Worm (Caenorhabditis elegans) whole organism, late embryonic: ENCODE results near the gene C28H8.2.

ENCODE experiments used
- ama-1 ChIP-seq: fragments of 150-350 bp; optimal IDR thresholded peaks from 2 replicates; lab custom pipeline; 2014
- ceh-22 ChIP-seq: sonication (generic microtip); optimal IDR thresholded peaks from 2 replicates; lab custom pipeline; 2017; ENCODE audit warnings: missing biosample characterization, missing genetic modification characterization
- ceh-30 ChIP-seq: fragments of 150-350 bp; optimal IDR thresholded peaks from 2 replicates; lab custom pipeline; 2014; ENCODE audit warnings: missing biosample characterization, missing genetic modification characterization
- elt-2 ChIP-seq: sonication (generic microtip); optimal IDR thresholded peaks from 2 replicates; lab custom pipeline; 2016; ENCODE audit warnings: missing genetic modification reagents, missing genetic modification characterization, missing compliant biosample characterization
- hlh-15 ChIP-seq: sonication (generic microtip); optimal IDR thresholded peaks from 2 replicates; lab custom pipeline; 2016; ENCODE audit warnings: missing genetic modification characterization, missing compliant biosample characterization
- npax-4 ChIP-seq: sonication (generic microtip); optimal IDR thresholded peaks from 2 replicates; lab custom pipeline; 2016; ENCODE audit warnings: missing genetic modification characterization, missing compliant biosample characterization
- syd-9 ChIP-seq: sonication (generic microtip); optimal IDR thresholded peaks from 2 replicates; lab custom pipeline; 2016; ENCODE audit warnings: mild to moderate bottlenecking, missing genetic modification characterization, moderate library complexity, missing compliant biosample characterization
- tbx-2 ChIP-seq: sonication (generic microtip); optimal IDR thresholded peaks from 2 replicates; lab custom pipeline; 2016; ENCODE audit warnings: missing genetic modification characterization, missing compliant biosample characterization

- TF ChIP-seq npax-4 (tag; lab: Kevin White, UChicago) (no peak), ama-1 (lab: Kevin White, UChicago) (no peak), ceh-22 (no peak), elt-2 (no peak), ceh-30 (tag; lab: Kevin White, UChicago) (no peak), hlh-15 (no peak), syd-9 (no peak), tbx-2 (tag; lab: Kevin White, UChicago) (no peak)
These were observed 36.1 kb upstream of the C28H8.2 start, which contains the start of gene C28H8.5 for ce11 chrIII:5884007-5884406.
